Fruit fly (Drosophila melanogaster) whole organism, embryonic: Measurements from ENCODE around the gene CG4338.
A peak's percentile ranks its signal among the peaks of the same experiment; 100 is the strongest.

Experiments used
- ATbp ChIP-seq: fragments of 200-800 bp; sonication (Bioruptor generic); optimal IDR thresholded peaks from 2 replicates; lab custom pipeline; 2017; ENCODE audit warnings: missing biosample characterization, mild to moderate bottlenecking, missing genetic modification characterization, missing genetic modification reagents
- Atf6 ChIP-seq: fragments of 200-800 bp; sonication (Bioruptor generic); IDR thresholded peaks from 2 replicates; pipeline ENCODE4 v1.3.6; 2022; ENCODE audit warnings: missing biosample characterization, missing genetic modification characterization
- Bdp1 ChIP-seq: fragments of 200-800 bp; sonication (Bioruptor generic); optimal IDR thresholded peaks from 3 replicates; lab custom pipeline; 2016; ENCODE audit warnings: missing biosample characterization, missing genetic modification characterization
- CG10209 ChIP-seq: fragments of 200-800 bp; sonication (Bioruptor generic); optimal IDR thresholded peaks from 3 replicates; lab custom pipeline; 2017; ENCODE audit warnings: missing biosample characterization, mild to moderate bottlenecking, missing genetic modification characterization, missing genetic modification reagents
- CG12104 ChIP-seq: fragments of 200-800 bp; sonication (Bioruptor generic); optimal IDR thresholded peaks from 3 replicates; lab custom pipeline; 2016; ENCODE audit warnings: missing biosample characterization, missing genetic modification characterization
- CG13624 ChIP-seq: fragments of 200-800 bp; sonication (Bioruptor generic); optimal IDR thresholded peaks from 2 replicates; lab custom pipeline; 2016; ENCODE audit warnings: missing biosample characterization, missing genetic modification characterization
- CG14965 ChIP-seq: fragments of 200-800 bp; sonication (Bioruptor generic); optimal IDR thresholded peaks from 2 replicates; lab custom pipeline; 2016; ENCODE audit warnings: missing biosample characterization, missing genetic modification characterization, borderline replicate concordance
- CG1602 ChIP-seq: fragments of 200-800 bp; sonication (Bioruptor generic); optimal IDR thresholded peaks from 3 replicates; lab custom pipeline; 2016; ENCODE audit warnings: missing biosample characterization, missing genetic modification characterization
- CG16815 ChIP-seq: fragments of 200-800 bp; sonication (Bioruptor generic); optimal IDR thresholded peaks from 3 replicates; lab custom pipeline; 2017; ENCODE audit warnings: missing biosample characterization, mild to moderate bottlenecking, missing genetic modification characterization
- CG17385 ChIP-seq: fragments of 200-800 bp; sonication (Bioruptor generic); optimal IDR thresholded peaks from 3 replicates; lab custom pipeline; 2018; ENCODE audit warnings: missing biosample characterization, mild to moderate bottlenecking, missing genetic modification characterization
- CG1792 ChIP-seq: fragments of 200-800 bp; sonication (Bioruptor generic); optimal IDR thresholded peaks from 2 replicates; lab custom pipeline; 2016; ENCODE audit warnings: missing biosample characterization, missing genetic modification characterization
- CG32772 ChIP-seq: fragments of 200-800 bp; sonication (Bioruptor generic); IDR thresholded peaks from 2 replicates; pipeline ENCODE4 v1.3.6; 2022; ENCODE audit warnings: missing biosample characterization, missing genetic modification characterization
- CG3281 ChIP-seq: fragments of 200-800 bp; sonication (Bioruptor generic); optimal IDR thresholded peaks from 3 replicates; lab custom pipeline; 2017; ENCODE audit warnings: missing biosample characterization, mild to moderate bottlenecking, missing genetic modification characterization
- CG3407 ChIP-seq: fragments of 200-800 bp; sonication (Bioruptor generic); optimal IDR thresholded peaks from 2 replicates; lab custom pipeline; 2018; ENCODE audit warnings: missing biosample characterization, mild to moderate bottlenecking, missing genetic modification characterization
- CG8290 ChIP-seq, 3 experiments: fragments of 200-800 bp; sonication (Bioruptor generic); optimal IDR thresholded peaks; 2 replicates each; lab custom pipeline; 2016 to 2019; ENCODE audit warnings: missing biosample characterization in 3 of 3, missing genetic modification characterization in 3 of 3, mild to moderate bottlenecking in 2 of 3, moderate library complexity in 1 of 3
- CG8944 ChIP-seq: fragments of 200-800 bp; sonication (Bioruptor generic); optimal IDR thresholded peaks from 3 replicates; lab custom pipeline; 2016; ENCODE audit warnings: missing biosample characterization, missing genetic modification characterization
- D ChIP-seq, 2 experiments: fragments of 200-800 bp in 1 of 2; fragments of >200 bp in 1 of 2; sonication (Bioruptor generic) in 1 of 2; optimal IDR thresholded peaks; 2 replicates in 1 of 2; 3 replicates in 1 of 2; lab custom pipeline; 2017; ENCODE audit warnings: mild to moderate bottlenecking in 1 of 2, missing biosample characterization in 1 of 2, missing genetic modification characterization in 1 of 2, missing genetic modification reagents in 1 of 2
- E2f2 ChIP-seq: fragments of 200-800 bp; sonication (Bioruptor generic); IDR thresholded peaks from 2 replicates; pipeline ENCODE4 v1.3.6; 2022; ENCODE audit warnings: missing biosample characterization, missing genetic modification characterization
- ERR ChIP-seq: fragments of 200-800 bp; sonication (Bioruptor generic); optimal IDR thresholded peaks from 2 replicates; lab custom pipeline; 2016; ENCODE audit warnings: missing biosample characterization, missing genetic modification characterization
- HLH4C ChIP-seq: fragments of 200-800 bp; sonication (Bioruptor generic); IDR thresholded peaks from 3 replicates; pipeline ENCODE4 v1.3.6; 2022; ENCODE audit warnings: missing biosample characterization, missing genetic modification characterization; ENCODE audit not compliant: partially characterized antibody
- HLH54F ChIP-seq: fragments of 200-800 bp; sonication (Bioruptor generic); optimal IDR thresholded peaks from 3 replicates; lab custom pipeline; 2016; ENCODE audit warnings: missing biosample characterization, missing genetic modification characterization
- Hmr ChIP-seq: fragments of 200-800 bp; sonication (Bioruptor generic); optimal IDR thresholded peaks from 3 replicates; lab custom pipeline; 2017; ENCODE audit warnings: mild to moderate bottlenecking, missing biosample characterization, missing genetic modification reagents, missing genetic modification characterization
- Mes4 ChIP-seq: fragments of 200-800 bp; sonication (Bioruptor generic); optimal IDR thresholded peaks from 2 replicates; lab custom pipeline; 2016; ENCODE audit warnings: missing biosample characterization, missing genetic modification characterization
- Nf-YB ChIP-seq: fragments of 200-800 bp; sonication (Bioruptor generic); optimal IDR thresholded peaks from 3 replicates; lab custom pipeline; 2019; ENCODE audit warnings: missing biosample characterization, mild to moderate bottlenecking, missing genetic modification characterization, moderate library complexity
- Oli ChIP-seq: fragments of 200-800 bp; sonication (Bioruptor generic); optimal IDR thresholded peaks from 2 replicates; lab custom pipeline; 2018; ENCODE audit warnings: missing biosample characterization, mild to moderate bottlenecking, missing genetic modification characterization, moderate library complexity
- Poxn ChIP-seq: fragments of 200-800 bp; sonication (Bioruptor generic); IDR thresholded peaks from 2 replicates; pipeline ENCODE4 v1.3.6; 2022; ENCODE audit warnings: missing biosample characterization, missing genetic modification characterization
- Rx ChIP-seq: fragments of 200-800 bp; sonication (Bioruptor generic); IDR thresholded peaks from 2 replicates; pipeline ENCODE4 v1.3.6; 2022; ENCODE audit warnings: missing biosample characterization, missing genetic modification characterization
- Xbp1 ChIP-seq: fragments of 200-800 bp; sonication (Bioruptor generic); optimal IDR thresholded peaks from 3 replicates; lab custom pipeline; 2016; ENCODE audit warnings: missing biosample characterization, mild to moderate bottlenecking, missing genetic modification characterization
- ase ChIP-seq: fragments of 200-800 bp; sonication (Bioruptor generic); IDR thresholded peaks from 3 replicates; pipeline ENCODE4 v1.3.6; 2022; ENCODE audit warnings: missing biosample characterization, missing genetic modification characterization
- btn ChIP-seq: fragments of 200-800 bp; sonication (Bioruptor generic); optimal IDR thresholded peaks from 2 replicates; lab custom pipeline; 2016; ENCODE audit warnings: missing biosample characterization, missing genetic modification characterization
- cwo ChIP-seq: fragments of 200-800 bp; sonication (Bioruptor generic); optimal IDR thresholded peaks from 3 replicates; lab custom pipeline; 2017; ENCODE audit warnings: missing biosample characterization, missing genetic modification characterization, mild to moderate bottlenecking, moderate library complexity, missing genetic modification reagents
- da ChIP-seq: fragments of 200-800 bp; sonication (Bioruptor generic); optimal IDR thresholded peaks from 2 replicates; lab custom pipeline; 2016; ENCODE audit warnings: missing biosample characterization, missing genetic modification characterization
- dan ChIP-seq: fragments of 200-800 bp; sonication (Bioruptor generic); IDR thresholded peaks from 2 replicates; pipeline ENCODE4 v1.3.6; 2022; ENCODE audit warnings: missing biosample characterization, missing genetic modification characterization
- dati ChIP-seq: fragments of 200-800 bp; sonication (Bioruptor generic); IDR thresholded peaks from 2 replicates; pipeline ENCODE4 v1.3.6; 2022; ENCODE audit warnings: missing biosample characterization, missing genetic modification characterization
- ind ChIP-seq: fragments of 200-800 bp; sonication (Bioruptor generic); optimal IDR thresholded peaks from 3 replicates; lab custom pipeline; 2016; ENCODE audit warnings: missing biosample characterization, missing genetic modification characterization
- jigr1 ChIP-seq: fragments of 200-800 bp; sonication (Bioruptor generic); IDR thresholded peaks from 3 replicates; pipeline ENCODE4 v1.3.6; 2022; ENCODE audit warnings: missing biosample characterization, missing genetic modification characterization
- kay ChIP-seq: fragments of 200-800 bp; sonication (Bioruptor generic); optimal IDR thresholded peaks from 2 replicates; lab custom pipeline; 2016; ENCODE audit warnings: missing biosample characterization, missing genetic modification characterization
- mirr ChIP-seq: fragments of 200-800 bp; sonication (Bioruptor generic); optimal IDR thresholded peaks from 3 replicates; lab custom pipeline; 2018; ENCODE audit warnings: missing biosample characterization, mild to moderate bottlenecking, missing genetic modification characterization
- pita ChIP-seq: fragments of 200-800 bp; sonication (Bioruptor generic); optimal IDR thresholded peaks from 2 replicates; lab custom pipeline; 2017; ENCODE audit warnings: missing biosample characterization, mild to moderate bottlenecking, missing genetic modification characterization
- pros ChIP-seq: fragments of 200-800 bp; sonication (Bioruptor generic); optimal IDR thresholded peaks from 3 replicates; lab custom pipeline; 2019; ENCODE audit warnings: missing biosample characterization, mild to moderate bottlenecking, missing genetic modification characterization, moderate library complexity
- psq ChIP-seq: fragments of 200-800 bp; sonication (Bioruptor generic); optimal IDR thresholded peaks from 2 replicates; lab custom pipeline; 2017; ENCODE audit warnings: missing biosample characterization, missing genetic modification characterization
- repo ChIP-seq: fragments of 200-800 bp; sonication (Bioruptor generic); optimal IDR thresholded peaks from 2 replicates; lab custom pipeline; 2016; ENCODE audit warnings: missing biosample characterization, missing genetic modification characterization
- salm ChIP-seq: fragments of 200-800 bp; sonication (Bioruptor generic); optimal IDR thresholded peaks from 2 replicates; lab custom pipeline; 2018; ENCODE audit warnings: missing biosample characterization, mild to moderate bottlenecking, missing genetic modification characterization
- sc ChIP-seq, 3 experiments: fragments of >200 bp in 2 of 3; fragments of 200-800 bp in 1 of 3; sonication (Bioruptor generic) in 1 of 3; optimal IDR thresholded peaks; 2 replicates in 2 of 3; 3 replicates in 1 of 3; lab custom pipeline; 2017; ENCODE audit warnings: mild to moderate bottlenecking in 1 of 3, missing biosample characterization in 1 of 3, missing genetic modification characterization in 1 of 3, missing genetic modification reagents in 1 of 3
- sob ChIP-seq: fragments of 200-800 bp; sonication (Bioruptor generic); IDR thresholded peaks from 2 replicates; pipeline ENCODE4 v1.3.6; 2022; ENCODE audit warnings: missing biosample characterization, missing genetic modification characterization
- ttk ChIP-seq: fragments of 200-800 bp; sonication (Bioruptor generic); IDR thresholded peaks from 2 replicates; pipeline ENCODE4 v2.1.2; 2022; ENCODE audit warnings: missing biosample characterization, missing genetic modification characterization

The CG4338 gene

dm6 chr3R:15291551-15292223, 16.4 kb downstream of the CG4338 start (continued):
- TF ChIP-seq D (optimal IDR thresholded peaks at IDR 0.05; lab: Kevin White, UChicago) (no peak), D (GFP tag; optimal IDR thresholded peaks at IDR 0.05; lab: Kevin White, UChicago) (no peak), CG3281 (GFP tag; lab: Kevin White, UChicago) (peak; percentile 12), mirr (GFP tag; lab: Kevin White, UChicago) (peak; percentile 16), CG17385 (GFP tag; lab: Kevin White, UChicago) (peak; percentile 17), salm (tag; lab: Kevin White, UChicago) (peak; percentile 10), pros (GFP tag; lab: Kevin White, UChicago) (peak; percentile 91), Hmr (GFP tag; lab: Kevin White, UChicago) (peak; percentile 23)

- TF ChIP-seq jigr1 (GFP tag; lab: Robert Waterston, UW): no peak
- no peak for TF ChIP-seq Mes4 (GFP tag; lab: Kevin White, UChicago)
- no peak for TF ChIP-seq HLH4C (GFP tag; lab: Robert Waterston, UW)
- TF ChIP-seq ind (GFP tag; lab: Kevin White, UChicago): no peak
- TF ChIP-seq ttk (GFP tag; lab: Robert Waterston, UW): no peak
- TF ChIP-seq Xbp1 (GFP tag; lab: Kevin White, UChicago): peak; percentile 28
- no peak for TF ChIP-seq dan (GFP tag; lab: Robert Waterston, UW)
- no peak for TF ChIP-seq dati (GFP tag; lab: Robert Waterston, UW)
- no peak for TF ChIP-seq CG3407 (GFP tag; lab: Kevin White, UChicago)
- no peak for TF ChIP-seq kay (GFP tag; lab: Kevin White, UChicago)
- no peak for TF ChIP-seq CG8944
- no peak for TF ChIP-seq Bdp1 (GFP tag; lab: Kevin White, UChicago)
- TF ChIP-seq CG12104 (GFP tag; lab: Kevin White, UChicago): no peak
- peak; percentile 8 for TF ChIP-seq CG10209 (GFP tag; lab: Kevin White, UChicago)
- no peak for TF ChIP-seq sc (optimal IDR thresholded peaks at IDR 0.05; lab: Kevin White, UChicago)
- TF ChIP-seq sc (GFP tag; optimal IDR thresholded peaks at IDR 0.05; lab: Kevin White, UChicago): no peak
- TF ChIP-seq HLH54F (GFP tag; lab: Kevin White, UChicago): peak; percentile 6
- TF ChIP-seq CG8290 (GFP tag; optimal IDR thresholded peaks at IDR 0.05; lab: Kevin White, UChicago): no peak
- TF ChIP-seq CG8290 (tag; optimal IDR thresholded peaks at IDR 0.05; lab: Kevin White, UChicago): peak in 1 of 2 experiments; percentile 53
- TF ChIP-seq ERR (GFP tag; lab: Kevin White, UChicago): no peak
- no peak for TF ChIP-seq Atf6 (GFP tag; lab: Robert Waterston, UW)
- TF ChIP-seq repo (GFP tag; lab: Kevin White, UChicago): peak; percentile 17
- no peak for TF ChIP-seq da (GFP tag; lab: Kevin White, UChicago)
- TF ChIP-seq sob (GFP tag; lab: Robert Waterston, UW): no peak
- peak; percentile 16 for TF ChIP-seq CG13624 (GFP tag; lab: Kevin White, UChicago)
- no peak for TF ChIP-seq psq (GFP tag; lab: Kevin White, UChicago)
- TF ChIP-seq Nf-YB: no peak
- no peak for TF ChIP-seq E2f2 (GFP tag; lab: Robert Waterston, UW)
- no peak for TF ChIP-seq Poxn (GFP tag; lab: Robert Waterston, UW)
- no peak for TF ChIP-seq CG32772 (GFP tag; lab: Robert Waterston, UW)
- TF ChIP-seq cwo: no peak
- no peak for TF ChIP-seq Rx (GFP tag; lab: Robert Waterston, UW)
- TF ChIP-seq ATbp (GFP tag; lab: Kevin White, UChicago): no peak
- TF ChIP-seq CG1602: no peak
- TF ChIP-seq ase (GFP tag; lab: Robert Waterston, UW): no peak
- no peak for TF ChIP-seq CG16815
- TF ChIP-seq CG14965: no peak
- TF ChIP-seq CG1792: no peak
- TF ChIP-seq pita (GFP tag; lab: Kevin White, UChicago): no peak
- TF ChIP-seq Oli (tag; lab: Kevin White, UChicago): peak; percentile 5
- TF ChIP-seq btn: no peak
These were observed 17.1 kb downstream of the CG4338 start for dm6 chr3R:15292241-15293004.
